Fruit fly (Drosophila melanogaster) whole organism, prepupa: Measurements from ENCODE around the gene CG5160.

Experiments
- CG10631 ChIP-seq: fragments of 200-800 bp; sonication (Bioruptor generic); optimal IDR thresholded peaks from 2 replicates; lab custom pipeline; 2016; ENCODE audit warnings: missing biosample characterization, missing genetic modification characterization
- CG10669 ChIP-seq: fragments of 200-800 bp; sonication (Bioruptor generic); optimal IDR thresholded peaks from 3 replicates; lab custom pipeline; 2018; ENCODE audit warnings: missing biosample characterization, mild to moderate bottlenecking, missing genetic modification characterization, moderate library complexity
- CG11294 ChIP-seq: fragments of 200-800 bp; sonication (Bioruptor generic); IDR thresholded peaks from 2 replicates; pipeline ENCODE4 v1.3.6; 2022; ENCODE audit warnings: missing biosample characterization, missing genetic modification characterization
- CG1621 ChIP-seq: fragments of 200-800 bp; sonication (Bioruptor generic); optimal IDR thresholded peaks from 3 replicates; lab custom pipeline; 2018; ENCODE audit warnings: missing biosample characterization, mild to moderate bottlenecking, missing genetic modification characterization
- CG16779 ChIP-seq: fragments of 200-800 bp; sonication (Bioruptor generic); optimal IDR thresholded peaks from 3 replicates; lab custom pipeline; 2017; ENCODE audit warnings: missing biosample characterization, mild to moderate bottlenecking, missing genetic modification characterization
- CG31627 ChIP-seq: fragments of 200-800 bp; sonication (Bioruptor generic); optimal IDR thresholded peaks from 3 replicates; lab custom pipeline; 2016; ENCODE audit warnings: missing biosample characterization, missing genetic modification characterization
- CG32006 ChIP-seq: fragments of 200-800 bp; sonication (Bioruptor generic); optimal IDR thresholded peaks from 3 replicates; lab custom pipeline; 2017; ENCODE audit warnings: missing biosample characterization, mild to moderate bottlenecking, missing genetic modification characterization
- CG34406 ChIP-seq: fragments of 200-800 bp; sonication (Bioruptor generic); optimal IDR thresholded peaks from 3 replicates; lab custom pipeline; 2016; ENCODE audit warnings: missing biosample characterization, missing genetic modification characterization
- CG3919 ChIP-seq: fragments of 200-800 bp; sonication (Bioruptor generic); optimal IDR thresholded peaks from 3 replicates; lab custom pipeline; 2016; ENCODE audit warnings: missing biosample characterization, missing genetic modification characterization
- CG4318 ChIP-seq: fragments of 200-800 bp; sonication (Bioruptor generic); optimal IDR thresholded peaks from 3 replicates; lab custom pipeline; 2017; ENCODE audit warnings: missing biosample characterization, mild to moderate bottlenecking, missing genetic modification characterization
- CG6276 ChIP-seq: fragments of 200-800 bp; sonication (Bioruptor generic); optimal IDR thresholded peaks from 2 replicates; lab custom pipeline; 2017; ENCODE audit warnings: missing biosample characterization, mild to moderate bottlenecking, missing genetic modification characterization
- CG6808 ChIP-seq: fragments of 200-800 bp; sonication (Bioruptor generic); optimal IDR thresholded peaks from 3 replicates; lab custom pipeline; 2017; ENCODE audit warnings: missing biosample characterization, missing genetic modification characterization, mild to moderate bottlenecking, moderate library complexity, missing genetic modification reagents
- CG6854 ChIP-seq: fragments of 200-800 bp; sonication (Bioruptor generic); optimal IDR thresholded peaks from 2 replicates; lab custom pipeline; 2017; ENCODE audit warnings: missing biosample characterization, mild to moderate bottlenecking, missing genetic modification characterization
- CG7368 ChIP-seq: fragments of 200-800 bp; sonication (Bioruptor generic); optimal IDR thresholded peaks from 3 replicates; lab custom pipeline; 2016; ENCODE audit warnings: missing biosample characterization, missing genetic modification characterization
- CG8119 ChIP-seq: fragments of 200-800 bp; sonication (Bioruptor generic); IDR thresholded peaks from 3 replicates; pipeline ENCODE4 v1.3.6; 2022; ENCODE audit warnings: missing biosample characterization, missing genetic modification characterization
- CG8319 ChIP-seq: fragments of 200-800 bp; sonication (Bioruptor generic); optimal IDR thresholded peaks from 3 replicates; lab custom pipeline; 2016; ENCODE audit warnings: missing biosample characterization, missing genetic modification characterization
- CG8632 ChIP-seq: fragments of 200-800 bp; sonication (Bioruptor generic); optimal IDR thresholded peaks from 3 replicates; lab custom pipeline; 2016; ENCODE audit warnings: missing biosample characterization, missing genetic modification characterization
- Eip75B ChIP-seq: fragments of 200-800 bp; sonication (Bioruptor generic); optimal IDR thresholded peaks from 3 replicates; lab custom pipeline; 2016; ENCODE audit warnings: missing biosample characterization, missing genetic modification characterization
- Eip78C ChIP-seq: fragments of 200-800 bp; sonication (Bioruptor generic); peaks from one replicate; lab custom pipeline; 2016; ENCODE audit warnings: missing biosample characterization, missing genetic modification characterization
- Ets21C ChIP-seq: fragments of 200-800 bp; sonication (Bioruptor generic); optimal IDR thresholded peaks from 3 replicates; lab custom pipeline; 2016; ENCODE audit warnings: missing biosample characterization, missing genetic modification characterization
- Ets96B ChIP-seq: fragments of 200-800 bp; optimal IDR thresholded peaks from 2 replicates; lab custom pipeline; 2019; ENCODE audit warnings: missing biosample characterization, mild to moderate bottlenecking, missing genetic modification characterization, moderate library complexity
- Hr39 ChIP-seq: fragments of 200-800 bp; sonication (Bioruptor generic); optimal IDR thresholded peaks from 2 replicates; lab custom pipeline; 2016; ENCODE audit warnings: missing biosample characterization, missing genetic modification characterization
- Lpt ChIP-seq: fragments of 200-800 bp; sonication (Bioruptor generic); optimal IDR thresholded peaks from 3 replicates; lab custom pipeline; 2016; ENCODE audit warnings: missing biosample characterization, missing genetic modification characterization
- Met ChIP-seq: fragments of 200-800 bp; sonication (Bioruptor generic); optimal IDR thresholded peaks from 3 replicates; lab custom pipeline; 2016; ENCODE audit warnings: missing biosample characterization, missing genetic modification characterization
- OdsH ChIP-seq: fragments of 200-800 bp; sonication (Bioruptor generic); optimal IDR thresholded peaks from 3 replicates; lab custom pipeline; 2016; ENCODE audit warnings: missing biosample characterization, missing genetic modification characterization
- Smox ChIP-seq: fragments of 200-800 bp; sonication (Bioruptor generic); optimal IDR thresholded peaks from 3 replicates; lab custom pipeline; 2016; ENCODE audit warnings: missing biosample characterization, missing genetic modification characterization
- Sox102F ChIP-seq: fragments of 200-800 bp; sonication (Bioruptor generic); optimal IDR thresholded peaks from 2 replicates; lab custom pipeline; 2016; ENCODE audit warnings: missing biosample characterization, mild to moderate bottlenecking, missing genetic modification characterization
- Sox15 ChIP-seq: fragments of 200-800 bp; sonication (Bioruptor generic); optimal IDR thresholded peaks from 3 replicates; lab custom pipeline; 2016; ENCODE audit warnings: missing biosample characterization, missing genetic modification characterization
- achi ChIP-seq: fragments of 200-800 bp; sonication (Bioruptor generic); optimal IDR thresholded peaks from 3 replicates; lab custom pipeline; 2016; ENCODE audit warnings: missing biosample characterization, missing genetic modification characterization
- acj6 ChIP-seq: fragments of 200-800 bp; sonication (Bioruptor generic); optimal IDR thresholded peaks from 3 replicates; lab custom pipeline; 2016; ENCODE audit warnings: missing biosample characterization, missing genetic modification characterization
- dac ChIP-seq: fragments of 200-800 bp; sonication (Bioruptor generic); optimal IDR thresholded peaks from 2 replicates; lab custom pipeline; 2017; ENCODE audit warnings: missing biosample characterization, mild to moderate bottlenecking, missing genetic modification characterization
- dsx ChIP-seq: fragments of 200-800 bp; optimal IDR thresholded peaks from 3 replicates; lab custom pipeline; 2019; ENCODE audit warnings: missing biosample characterization, mild to moderate bottlenecking, missing genetic modification characterization, moderate library complexity; ENCODE audit not compliant: poor library complexity, severe bottlenecking
- eg ChIP-seq: fragments of 200-800 bp; sonication (Bioruptor generic); IDR thresholded peaks from 3 replicates; pipeline ENCODE4 v1.3.6; 2022; ENCODE audit warnings: missing biosample characterization, missing genetic modification characterization
- esn ChIP-seq: fragments of 200-800 bp; sonication (Bioruptor generic); optimal IDR thresholded peaks from 2 replicates; lab custom pipeline; 2016; ENCODE audit warnings: missing biosample characterization, mild to moderate bottlenecking, missing genetic modification characterization, moderate library complexity
- fd59A ChIP-seq: fragments of 200-800 bp; sonication (Bioruptor generic); optimal IDR thresholded peaks from 2 replicates; lab custom pipeline; 2017; ENCODE audit warnings: missing biosample characterization, mild to moderate bottlenecking, missing genetic modification characterization, missing genetic modification reagents
- fd85E ChIP-seq: fragments of 200-800 bp; sonication (Bioruptor generic); optimal IDR thresholded peaks from 3 replicates; lab custom pipeline; 2016; ENCODE audit warnings: missing biosample characterization, missing genetic modification characterization
- fkh ChIP-seq: fragments of 200-800 bp; sonication (Bioruptor generic); optimal IDR thresholded peaks from 3 replicates; lab custom pipeline; 2017; ENCODE audit warnings: missing biosample characterization, mild to moderate bottlenecking, missing genetic modification characterization, moderate library complexity
- lz ChIP-seq: fragments of 200-800 bp; sonication (Bioruptor generic); optimal IDR thresholded peaks from 3 replicates; lab custom pipeline; 2016; ENCODE audit warnings: missing biosample characterization, missing genetic modification characterization
- net ChIP-seq: fragments of 200-800 bp; sonication (Bioruptor generic); optimal IDR thresholded peaks from 3 replicates; lab custom pipeline; 2016; ENCODE audit warnings: missing biosample characterization, missing genetic modification characterization
- pdm3 ChIP-seq: fragments of 200-800 bp; sonication (Bioruptor generic); optimal IDR thresholded peaks from 3 replicates; lab custom pipeline; 2016; ENCODE audit warnings: missing biosample characterization, missing genetic modification characterization
- spab ChIP-seq: fragments of 200-800 bp; sonication (Bioruptor generic); optimal IDR thresholded peaks from 2 replicates; lab custom pipeline; 2017; ENCODE audit warnings: missing biosample characterization, mild to moderate bottlenecking, missing genetic modification characterization, missing genetic modification reagents
- svp ChIP-seq: fragments of 200-800 bp; sonication (Bioruptor generic); peaks from one replicate; lab custom pipeline; 2016; ENCODE audit warnings: missing biosample characterization, missing genetic modification characterization
- topi ChIP-seq: fragments of 200-800 bp; sonication (Bioruptor generic); optimal IDR thresholded peaks from 3 replicates; lab custom pipeline; 2016; ENCODE audit warnings: missing biosample characterization, missing genetic modification characterization
- vri ChIP-seq: fragments of 200-800 bp; sonication (Bioruptor generic); optimal IDR thresholded peaks from 3 replicates; lab custom pipeline; 2016; ENCODE audit warnings: missing biosample characterization, mild to moderate bottlenecking, missing genetic modification characterization

CG5160 gene

dm6 chr2L:7401025-7401424 is 2.5 kb upstream of the CG5160 start, which contains the start of gene CG5171:
CG5171 (plus strand) TSS chr2L:7401335.
- TF ChIP-seq Sox102F (GFP tag; lab: Kevin White, UChicago), result no peak
- no peak for TF ChIP-seq Eip75B (GFP tag; lab: Kevin White, UChicago)
- no peak for TF ChIP-seq topi (GFP tag; lab: Kevin White, UChicago)
- TF ChIP-seq CG10669 (GFP tag; lab: Kevin White, UChicago), result no peak
- no peak for TF ChIP-seq CG32006 (GFP tag; lab: Kevin White, UChicago)
- TF ChIP-seq CG6276 (GFP tag; lab: Kevin White, UChicago), result no peak
- no peak for TF ChIP-seq Smox
- no peak for TF ChIP-seq Ets21C (GFP tag; lab: Kevin White, UChicago)

- no peak for TF ChIP-seq Hr39 (GFP tag; lab: Kevin White, UChicago)
- no peak for TF ChIP-seq svp (GFP tag; lab: Kevin White, UChicago)
- TF ChIP-seq net (GFP tag; lab: Kevin White, UChicago), result no peak
- TF ChIP-seq CG8319 (GFP tag; lab: Kevin White, UChicago), result no peak
- no peak for TF ChIP-seq CG16779 (tag; lab: Kevin White, UChicago)
- TF ChIP-seq pdm3, result no peak
- no peak for TF ChIP-seq Eip78C (GFP tag; lab: Kevin White, UChicago)
- TF ChIP-seq CG10669 (GFP tag; lab: Kevin White, UChicago), result no peak
- TF ChIP-seq CG34406 (GFP tag; lab: Kevin White, UChicago), result no peak
- TF ChIP-seq CG10631 (GFP tag; lab: Kevin White, UChicago), result no peak
- TF ChIP-seq dac (GFP tag; lab: Kevin White, UChicago), result no peak
- no peak for TF ChIP-seq CG4318 (GFP tag; lab: Kevin White, UChicago)
- TF ChIP-seq vri (GFP tag; lab: Kevin White, UChicago), result no peak
- TF ChIP-seq achi, result no peak
- TF ChIP-seq esn (GFP tag; lab: Kevin White, UChicago), result no peak
- TF ChIP-seq, all 60 proteins: peak for 0
These were observed 804 bp downstream of the CG5160 start for dm6 chr2L:7397746-7398145.

- TF ChIP-seq Smox, result peak; percentile 66
- TF ChIP-seq Met, result peak; percentile 72
- peak; percentile 72 for TF ChIP-seq CG31627 (GFP tag; lab: Kevin White, UChicago)
- TF ChIP-seq CG6808 (GFP tag; lab: Kevin White, UChicago), result peak; percentile 77
- TF ChIP-seq Lpt (GFP tag; lab: Kevin White, UChicago), result peak; percentile 20
- TF ChIP-seq Hr39 (GFP tag; lab: Kevin White, UChicago), result peak; percentile 68
- TF ChIP-seq CG3919, result peak; percentile 62
- TF ChIP-seq OdsH (GFP tag; lab: Kevin White, UChicago), result peak; percentile 75
- peak; percentile 83 for TF ChIP-seq Eip75B (GFP tag; lab: Kevin White, UChicago)
- no peak for TF ChIP-seq dac (GFP tag; lab: Kevin White, UChicago)
- TF ChIP-seq CG8119 (GFP tag; lab: Robert Waterston, UW), result peak; percentile 58; the same call in 2 of the 3 replicates
- TF ChIP-seq spab, result peak; percentile 74
- TF ChIP-seq achi, result peak; percentile 73
- TF ChIP-seq Ets21C (GFP tag; lab: Kevin White, UChicago), result peak; percentile 53
- TF ChIP-seq fd59A, result peak; percentile 23
- peak; percentile 61 for TF ChIP-seq dsx (GFP tag; lab: Kevin White, UChicago)
- TF ChIP-seq eg (GFP tag; lab: Robert Waterston, UW), result peak; percentile 79
- TF ChIP-seq CG32006 (GFP tag; lab: Kevin White, UChicago), result peak; percentile 53
- peak; percentile 52 for TF ChIP-seq CG6276 (GFP tag; lab: Kevin White, UChicago)
- TF ChIP-seq CG4318 (GFP tag; lab: Kevin White, UChicago), result peak; percentile 33
- peak; percentile 71 for TF ChIP-seq CG7368 (GFP tag; lab: Kevin White, UChicago)
- peak; percentile 65 for TF ChIP-seq CG10631 (GFP tag; lab: Kevin White, UChicago)
- TF ChIP-seq Eip78C (GFP tag; lab: Kevin White, UChicago), result peak; percentile 87
- TF ChIP-seq CG6854, result peak; percentile 9
- TF ChIP-seq fkh (GFP tag; lab: Kevin White, UChicago), result no peak
- TF ChIP-seq fd85E (GFP tag; lab: Kevin White, UChicago), result peak; percentile 32
- TF ChIP-seq Ets96B (tag; lab: Kevin White, UChicago), result peak; percentile 74
- TF ChIP-seq topi (GFP tag; lab: Kevin White, UChicago), result peak; percentile 66
- peak; percentile 47 for TF ChIP-seq vri (GFP tag; lab: Kevin White, UChicago)
- TF ChIP-seq CG8319 (GFP tag; lab: Kevin White, UChicago), result peak; percentile 78
- peak; percentile 76 for TF ChIP-seq esn (GFP tag; lab: Kevin White, UChicago)
- peak; percentile 74; the same call in 1 of the 2 replicates for TF ChIP-seq CG11294
- peak; percentile 70 for TF ChIP-seq acj6
- TF ChIP-seq Sox15 (GFP tag; lab: Kevin White, UChicago), result peak; percentile 58
- TF ChIP-seq CG16779 (tag; lab: Kevin White, UChicago), result peak; percentile 44
- TF ChIP-seq pdm3, result peak; percentile 79
- TF ChIP-seq net (GFP tag; lab: Kevin White, UChicago), result peak; percentile 65
- TF ChIP-seq lz (GFP tag; lab: Kevin White, UChicago), result peak; percentile 72
- TF ChIP-seq CG8632 (GFP tag; lab: Kevin White, UChicago), result peak; percentile 53
- TF ChIP-seq CG1621 (tag; lab: Kevin White, UChicago), result peak; percentile 58
- TF ChIP-seq CG10669 (GFP tag; lab: Kevin White, UChicago), result peak; percentile 86
These were observed 1.6 kb downstream of the CG5160 start for dm6 chr2L:7396962-7397361.
